Worm (Caenorhabditis elegans): Measurements from ENCODE around the gene F21C10.13.
A peak's percentile ranks its signal among the peaks of the same experiment; 100 is the strongest.

The F21C10.13 gene

ce11 chrV:9111957-9112356 is 10.1 kb upstream of the F21C10.13 start:
- TF ChIP-seq unc-62 (GFP tag; optimal IDR thresholded peaks at IDR 0.05 in 1 of 2), result peak in 1 of 2 experiments; percentile 73
- TF ChIP-seq unc-62 (tag; optimal IDR thresholded peaks at IDR 0.05), result no peak
- no peak for TF ChIP-seq fkh-10 (GFP tag; optimal IDR thresholded peaks at IDR 0.05)
- no peak for TF ChIP-seq nhr-48 (tag; optimal IDR thresholded peaks at IDR 0.05)

- no peak for TF ChIP-seq nhr-42 (GFP tag; IDR thresholded peaks at IDR 0.05)
- no peak for TF ChIP-seq jun-1 (tag; optimal IDR thresholded peaks at IDR 0.05)
- no peak for TF ChIP-seq lin-1 (GFP tag; IDR thresholded peaks at IDR 0.05)
- TF ChIP-seq egl-27 (tag; optimal IDR thresholded peaks at IDR 0.05), result no peak
- no peak for TF ChIP-seq daf-12 (tag; optimal IDR thresholded peaks at IDR 0.05)
- no peak for TF ChIP-seq pqm-1 (tag; optimal IDR thresholded peaks at IDR 0.05)
- no peak for TF ChIP-seq spr-3 (GFP tag; optimal IDR thresholded peaks at IDR 0.05)
- no peak for TF ChIP-seq dve-1 (tag; optimal IDR thresholded peaks at IDR 0.05; ENCODE audit: insufficient read depth)
- TF ChIP-seq nhr-6 (tag; optimal IDR thresholded peaks at IDR 0.05), result no peak
- no peak for TF ChIP-seq nhr-28 (tag; optimal IDR thresholded peaks at IDR 0.05)
- no peak for TF ChIP-seq F37D6.2 (tag; optimal IDR thresholded peaks at IDR 0.05)
- no peak for TF ChIP-seq ZK546.5 (tag; optimal IDR thresholded peaks at IDR 0.05)
- TF ChIP-seq hif-1 (tag; optimal IDR thresholded peaks at IDR 0.05), result no peak
- TF ChIP-seq set-16 (GFP tag; IDR thresholded peaks at IDR 0.05), result no peak
- no peak for TF ChIP-seq Y5F2A.4 (GFP tag; optimal IDR thresholded peaks at IDR 0.05)
Observed at ce11 chrV:9112467-9112866, 9.6 kb upstream of the F21C10.13 start, which contains the start of gene F21C10.7. Gene F21C10.7, plus strand, starts transcription at chrV:9112767.

- TF ChIP-seq F37D6.2 (tag; optimal IDR thresholded peaks at IDR 0.05) (no peak), aha-1 (tag) (peak; percentile 76)
Observed at ce11 chrV:9123186-9123585, 1.1 kb downstream of the F21C10.13 start, which contains the start of gene F21C10.11. Gene F21C10.11, plus strand, starts transcription at chrV:9123486.

ce11 chrV:9124180-9124579 is 2.1 kb downstream of the F21C10.13 start, which contains the start of gene F21C10.6:
Gene F21C10.6, plus strand, starts transcription at chrV:9124480.
- TF ChIP-seq sdz-12 (GFP tag; optimal IDR thresholded peaks at IDR 0.05), result no peak
- no peak for TF ChIP-seq nhr-48 (tag; optimal IDR thresholded peaks at IDR 0.05)
- TF ChIP-seq spr-3 (GFP tag; optimal IDR thresholded peaks at IDR 0.05), result no peak
- no peak for TF ChIP-seq daf-8 (GFP tag; IDR thresholded peaks at IDR 0.05)
- no peak for TF ChIP-seq daf-12 (tag; optimal IDR thresholded peaks at IDR 0.05)
- no peak for TF ChIP-seq ama-1 (optimal IDR thresholded peaks at IDR 0.05)
- TF ChIP-seq aha-1 (tag), result no peak
- TF ChIP-seq spr-1 (tag; optimal IDR thresholded peaks at IDR 0.05), result no peak
- no peak for TF ChIP-seq lin-1 (GFP tag; IDR thresholded peaks at IDR 0.05)
- no peak for TF ChIP-seq F26F4.8 (GFP tag; conservative IDR thresholded peaks at IDR 0.05)
- TF ChIP-seq F44E2.7 (GFP tag; IDR thresholded peaks at IDR 0.05), result no peak
- no peak for TF ChIP-seq tra-1 (GFP tag; IDR thresholded peaks at IDR 0.05)
- TF ChIP-seq lin-13 (GFP tag; optimal IDR thresholded peaks at IDR 0.05), result no peak
- no peak for TF ChIP-seq ZK546.5 (tag; optimal IDR thresholded peaks at IDR 0.05)
- TF ChIP-seq ztf-11 (tag; optimal IDR thresholded peaks at IDR 0.05), result no peak

DNA sequence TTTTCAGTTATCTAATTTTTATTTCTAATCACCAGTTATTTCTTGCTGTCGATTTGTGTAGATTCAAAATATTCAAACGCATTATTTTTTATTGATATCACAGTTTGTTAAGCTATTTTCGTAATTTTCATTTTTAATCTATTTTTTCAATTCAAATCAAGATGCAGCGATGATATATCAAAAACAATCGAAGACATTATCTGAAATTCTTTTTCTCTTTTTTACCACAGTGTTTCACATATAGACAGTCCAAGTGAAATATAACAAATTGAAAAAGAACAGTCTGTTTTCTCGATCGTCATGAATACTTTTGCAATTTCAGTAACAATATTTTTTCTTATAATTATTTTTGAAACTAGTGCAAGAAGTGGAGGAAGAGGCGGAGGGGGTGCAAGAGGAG is 3.2 kb downstream of the F21C10.13 start, which contains the start of gene F21C10.5:
Gene F21C10.5 (plus strand): TSS at position 301 of the 400 bp plus-strand sequence.
- TF ChIP-seq spr-3 (GFP tag; optimal IDR thresholded peaks at IDR 0.05) (no peak), mep-1 (tag; optimal IDR thresholded peaks at IDR 0.05) (no peak), egl-27 (tag; optimal IDR thresholded peaks at IDR 0.05) (no peak), nhr-77 (tag; optimal IDR thresholded peaks at IDR 0.05) (no peak), arid-1 (GFP tag; conservative IDR thresholded peaks at IDR 0.05) (no peak), lin-38 (GFP tag; IDR thresholded peaks at IDR 0.05) (no peak), T20F7.1 (GFP tag; optimal IDR thresholded peaks at IDR 0.05) (no peak), mdl-1 (tag; optimal IDR thresholded peaks at IDR 0.05) (no peak), sdz-12 (GFP tag; optimal IDR thresholded peaks at IDR 0.05) (no peak), Y75B8A.6 (GFP tag; IDR thresholded peaks at IDR 0.05) (no peak), dve-1 (tag; optimal IDR thresholded peaks at IDR 0.05; ENCODE audit: insufficient read depth) (no peak), ceh-20 (GFP tag; IDR thresholded peaks at IDR 0.05) (no peak), php-3 (GFP tag; IDR thresholded peaks at IDR 0.05) (no peak)
